Worm (Caenorhabditis elegans) whole organism, mixed stage, embryonic: ENCODE data around the gene F46F5.14.

Source experiments
- blmp-1 ChIP-seq: fragments of 150-350 bp; optimal IDR thresholded peaks from 2 replicates; lab custom pipeline; 2014; ENCODE audit warnings: missing biosample characterization, missing genetic modification characterization
- ces-1 ChIP-seq: fragments of 150-350 bp; optimal IDR thresholded peaks from 2 replicates; lab custom pipeline; 2014; ENCODE audit warnings: missing biosample characterization, missing genetic modification reagents, missing genetic modification characterization
- mep-1 ChIP-seq: fragments of 150-350 bp; optimal IDR thresholded peaks from 2 replicates; lab custom pipeline; 2017; ENCODE audit warnings: missing biosample characterization, missing genetic modification reagents, missing genetic modification characterization, inconsistent platforms
- nhr-237 ChIP-seq: fragments of 150-350 bp; optimal IDR thresholded peaks from 2 replicates; lab custom pipeline; 2014; ENCODE audit warnings: missing biosample characterization, missing genetic modification characterization
- unc-39 ChIP-seq: fragments of 150-350 bp; optimal IDR thresholded peaks from 2 replicates; lab custom pipeline; 2014; ENCODE audit warnings: missing biosample characterization, missing genetic modification characterization
- ztf-11 ChIP-seq: fragments of 150-350 bp; optimal IDR thresholded peaks from 2 replicates; lab custom pipeline; 2014; ENCODE audit warnings: missing biosample characterization, missing genetic modification characterization

DNA sequence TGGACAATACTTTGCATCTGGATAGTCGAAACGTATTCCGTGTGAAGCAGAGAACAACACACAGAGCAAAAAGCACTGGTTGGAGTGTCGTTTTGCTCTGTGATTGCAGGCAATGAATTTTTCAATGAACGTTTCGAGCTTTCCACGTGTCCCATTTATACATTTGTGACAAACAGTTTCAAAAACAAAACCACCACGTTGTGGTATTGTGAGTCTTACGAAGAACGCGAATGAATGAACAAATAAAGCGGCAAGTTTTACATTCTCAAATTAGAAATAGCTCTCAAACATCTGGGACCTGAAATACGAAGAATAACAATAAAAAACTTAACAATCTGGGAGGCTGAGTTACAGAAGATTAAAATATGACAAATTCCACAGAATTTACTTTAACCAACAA lies 8.0 kb upstream of the F46F5.14 start, which contains the start of gene F46F5.1:
- no peak for TF ChIP-seq unc-39 (tag; lab: Kevin White, UChicago)
- no peak for TF ChIP-seq mep-1 (tag; lab: Kevin White, UChicago)
- no peak for TF ChIP-seq blmp-1 (tag; lab: Kevin White, UChicago)
- TF ChIP-seq nhr-237 (tag; lab: Kevin White, UChicago): no peak
- TF ChIP-seq ztf-11 (tag; lab: Kevin White, UChicago): no peak
- TF ChIP-seq ces-1 (GFP tag; lab: Kevin White, UChicago): no peak
